Fruit fly (Drosophila melanogaster) whole organism, embryonic: ENCODE measurements around the gene Polr2M.

Experiments
- Atf6 ChIP-seq: fragments of 200-800 bp; sonication (Bioruptor generic); IDR thresholded peaks from 2 replicates; pipeline ENCODE4 v1.3.6; 2022; ENCODE audit warnings: missing biosample characterization, missing genetic modification characterization
- BEAF-32 ChIP-seq: fragments of 200-800 bp; sonication (Bioruptor generic); optimal IDR thresholded peaks from 3 replicates; lab custom pipeline; 2017; ENCODE audit warnings: missing biosample characterization, missing genetic modification characterization, mild to moderate bottlenecking, moderate library complexity, missing genetic modification reagents
- CG10147 ChIP-seq: fragments of 200-800 bp; sonication (Bioruptor generic); optimal IDR thresholded peaks from 2 replicates; lab custom pipeline; 2019; ENCODE audit warnings: missing biosample characterization, mild to moderate bottlenecking, missing genetic modification characterization, moderate library complexity
- CG10366 ChIP-seq: fragments of 200-800 bp; sonication (Bioruptor generic); IDR thresholded peaks from 2 replicates; pipeline ENCODE4 v1.3.6; 2022; ENCODE audit warnings: missing biosample characterization, missing genetic modification characterization
- CG11085 ChIP-seq: fragments of 200-800 bp; sonication (Bioruptor generic); IDR thresholded peaks from 2 replicates; pipeline ENCODE4 v1.3.6; 2022; ENCODE audit warnings: missing biosample characterization, missing genetic modification characterization
- CG12942 ChIP-seq: fragments of 200-800 bp; sonication (Bioruptor generic); optimal IDR thresholded peaks from 3 replicates; lab custom pipeline; 2016; ENCODE audit warnings: missing biosample characterization, missing genetic modification characterization
- CG14965 ChIP-seq: fragments of 200-800 bp; sonication (Bioruptor generic); optimal IDR thresholded peaks from 2 replicates; lab custom pipeline; 2016; ENCODE audit warnings: missing biosample characterization, missing genetic modification characterization, borderline replicate concordance
- CG15514 ChIP-seq: fragments of 200-800 bp; sonication (Bioruptor generic); optimal IDR thresholded peaks from 3 replicates; lab custom pipeline; 2017; ENCODE audit warnings: missing biosample characterization, missing genetic modification characterization, mild to moderate bottlenecking, moderate library complexity, missing genetic modification reagents
- CG17568 ChIP-seq: fragments of 200-800 bp; sonication (Bioruptor generic); optimal IDR thresholded peaks from 2 replicates; lab custom pipeline; 2018; ENCODE audit warnings: missing biosample characterization, mild to moderate bottlenecking, missing genetic modification characterization, moderate library complexity
- CG17912 ChIP-seq: fragments of 200-800 bp; sonication (Bioruptor generic); optimal IDR thresholded peaks from 2 replicates; lab custom pipeline; 2018; ENCODE audit warnings: missing biosample characterization, mild to moderate bottlenecking, missing genetic modification characterization
- CG2129 ChIP-seq: fragments of 200-800 bp; sonication (Bioruptor generic); IDR thresholded peaks from 2 replicates; pipeline ENCODE4 v1.3.6; 2022; ENCODE audit warnings: missing biosample characterization, missing genetic modification characterization; ENCODE audit not compliant: partially characterized antibody
- CG33213 ChIP-seq: fragments of 200-800 bp; sonication (Bioruptor generic); optimal IDR thresholded peaks from 3 replicates; lab custom pipeline; 2016; ENCODE audit warnings: missing biosample characterization, missing genetic modification characterization
- CG6683 ChIP-seq: fragments of 200-800 bp; sonication (Bioruptor generic); optimal IDR thresholded peaks from 2 replicates; lab custom pipeline; 2017; ENCODE audit warnings: missing biosample characterization, mild to moderate bottlenecking, missing genetic modification characterization, missing genetic modification reagents
- CG6813 ChIP-seq: fragments of 200-800 bp; sonication (Bioruptor generic); optimal IDR thresholded peaks from 2 replicates; lab custom pipeline; 2017; ENCODE audit warnings: missing biosample characterization, missing genetic modification characterization, mild to moderate bottlenecking, moderate library complexity, missing genetic modification reagents
- CG9727 ChIP-seq: fragments of 200-800 bp; sonication (Bioruptor generic); optimal IDR thresholded peaks from 3 replicates; lab custom pipeline; 2017; ENCODE audit warnings: missing biosample characterization, mild to moderate bottlenecking, missing genetic modification characterization
- CG9817 ChIP-seq: fragments of 200-800 bp; sonication (Bioruptor generic); optimal IDR thresholded peaks from 2 replicates; lab custom pipeline; 2018; ENCODE audit warnings: missing biosample characterization, mild to moderate bottlenecking, missing genetic modification characterization, moderate library complexity
- Dp ChIP-seq: fragments of 200-800 bp; sonication (Bioruptor generic); optimal IDR thresholded peaks from 2 replicates; lab custom pipeline; 2018; ENCODE audit warnings: missing biosample characterization, mild to moderate bottlenecking, missing genetic modification characterization, moderate library complexity
- ERR ChIP-seq: fragments of 200-800 bp; sonication (Bioruptor generic); optimal IDR thresholded peaks from 2 replicates; lab custom pipeline; 2016; ENCODE audit warnings: missing biosample characterization, missing genetic modification characterization
- Fer3 ChIP-seq: fragments of 200-800 bp; sonication (Bioruptor generic); optimal IDR thresholded peaks from 2 replicates; lab custom pipeline; 2018; ENCODE audit warnings: missing biosample characterization, mild to moderate bottlenecking, missing genetic modification characterization, moderate library complexity
- Hr3 ChIP-seq: fragments of 200-800 bp; sonication (Bioruptor generic); optimal IDR thresholded peaks from 3 replicates; lab custom pipeline; 2016; ENCODE audit warnings: missing biosample characterization, missing genetic modification characterization
- Hsf ChIP-seq: fragments of 200-800 bp; sonication (Bioruptor generic); optimal IDR thresholded peaks from 3 replicates; lab custom pipeline; 2016; ENCODE audit warnings: missing biosample characterization, missing genetic modification characterization
- NK7.1 ChIP-seq: fragments of 200-800 bp; sonication (Bioruptor generic); optimal IDR thresholded peaks from 3 replicates; lab custom pipeline; 2016; ENCODE audit warnings: missing biosample characterization, missing genetic modification characterization
- NfI ChIP-seq: fragments of 200-800 bp; sonication (Bioruptor generic); optimal IDR thresholded peaks from 3 replicates; lab custom pipeline; 2018; ENCODE audit warnings: missing biosample characterization, mild to moderate bottlenecking, missing genetic modification characterization, moderate library complexity
- Pdp1 ChIP-seq, 2 experiments: fragments of 200-800 bp; sonication (Bioruptor generic); optimal IDR thresholded peaks; 3 replicates each; lab custom pipeline; 2016; ENCODE audit warnings: missing biosample characterization in 2 of 2, missing genetic modification characterization in 2 of 2, mild to moderate bottlenecking in 1 of 2, moderate library complexity in 1 of 2
- Rfx ChIP-seq: fragments of 200-800 bp; sonication (Bioruptor generic); IDR thresholded peaks from 2 replicates; pipeline ENCODE4 v1.3.6; 2022; ENCODE audit warnings: missing biosample characterization, missing genetic modification characterization
- Spps ChIP-seq: fragments of 200-800 bp; sonication (Bioruptor generic); optimal IDR thresholded peaks from 2 replicates; lab custom pipeline; 2018; ENCODE audit warnings: missing biosample characterization, mild to moderate bottlenecking, missing genetic modification characterization
- TFAM ChIP-seq: fragments of 200-800 bp; sonication (Bioruptor generic); optimal IDR thresholded peaks from 2 replicates; lab custom pipeline; 2017; ENCODE audit warnings: missing biosample characterization, missing genetic modification characterization, inconsistent platforms
- YL-1 ChIP-seq: fragments of 200-800 bp; sonication (Bioruptor generic); optimal IDR thresholded peaks from 3 replicates; lab custom pipeline; 2017; ENCODE audit warnings: missing biosample characterization, mild to moderate bottlenecking, missing genetic modification characterization
- az2 ChIP-seq: fragments of 200-800 bp; sonication (Bioruptor generic); optimal IDR thresholded peaks from 3 replicates; lab custom pipeline; 2016; ENCODE audit warnings: missing biosample characterization, missing genetic modification characterization
- bbx ChIP-seq: fragments of 200-800 bp; sonication (Bioruptor generic); IDR thresholded peaks from 2 replicates; pipeline ENCODE4 v1.3.6; 2022; ENCODE audit warnings: missing biosample characterization, missing genetic modification characterization; ENCODE audit not compliant: partially characterized antibody
- cas ChIP-seq: fragments of 200-800 bp; sonication (Bioruptor generic); IDR thresholded peaks from 2 replicates; pipeline ENCODE4 v1.3.6; 2022; ENCODE audit warnings: missing biosample characterization, missing genetic modification characterization
- chinmo ChIP-seq: fragments of 200-800 bp; sonication (Bioruptor generic); IDR thresholded peaks from 4 replicates; pipeline ENCODE4 v1.3.6; 2022; ENCODE audit warnings: missing biosample characterization, missing genetic modification characterization; ENCODE audit not compliant: partially characterized antibody
- ci ChIP-seq: fragments of 200-800 bp; sonication (Bioruptor generic); IDR thresholded peaks from 3 replicates; pipeline ENCODE4 v1.3.6; 2022; ENCODE audit warnings: missing biosample characterization, missing genetic modification characterization
- dpn ChIP-seq, 2 experiments: fragments of 200-800 bp; sonication (Bioruptor generic); optimal IDR thresholded peaks; 3 replicates each; lab custom pipeline; 2016; ENCODE audit warnings: missing biosample characterization in 2 of 2, missing genetic modification characterization in 2 of 2
- fd102C ChIP-seq: fragments of 200-800 bp; sonication (Bioruptor generic); optimal IDR thresholded peaks from 2 replicates; lab custom pipeline; 2018; ENCODE audit warnings: missing biosample characterization, mild to moderate bottlenecking, missing genetic modification characterization, moderate library complexity
- fd64A ChIP-seq: fragments of 200-800 bp; sonication (Bioruptor generic); optimal IDR thresholded peaks from 3 replicates; lab custom pipeline; 2018; ENCODE audit warnings: missing biosample characterization, mild to moderate bottlenecking, missing genetic modification characterization
- grau ChIP-seq: fragments of 200-800 bp; optimal IDR thresholded peaks from 3 replicates; lab custom pipeline; 2019; ENCODE audit warnings: missing biosample characterization, mild to moderate bottlenecking, missing genetic modification characterization, moderate library complexity
- inv ChIP-seq: fragments of 200-800 bp; sonication (Bioruptor generic); IDR thresholded peaks from 2 replicates; pipeline ENCODE4 v1.3.6; 2022; ENCODE audit warnings: missing biosample characterization, missing genetic modification characterization; ENCODE audit not compliant: partially characterized antibody
- lab ChIP-seq: fragments of 200-800 bp; sonication (Bioruptor generic); optimal IDR thresholded peaks from 3 replicates; lab custom pipeline; 2017; ENCODE audit warnings: missing biosample characterization, missing genetic modification characterization, mild to moderate bottlenecking, moderate library complexity, missing genetic modification reagents
- lola ChIP-seq, 3 experiments: fragments of >200 bp in 2 of 3; fragments of 200-800 bp in 1 of 3; sonication (Bioruptor generic) in 1 of 3; optimal IDR thresholded peaks; 2 replicates each; lab custom pipeline; 2017 to 2019; ENCODE audit warnings: missing biosample characterization in 3 of 3, missing genetic modification characterization in 3 of 3, mild to moderate bottlenecking in 1 of 3, moderate library complexity in 1 of 3
- luna ChIP-seq: fragments of 200-800 bp; sonication (Bioruptor generic); optimal IDR thresholded peaks from 2 replicates; lab custom pipeline; 2016; ENCODE audit warnings: missing biosample characterization, missing genetic modification characterization
- mirr ChIP-seq: fragments of 200-800 bp; sonication (Bioruptor generic); optimal IDR thresholded peaks from 3 replicates; lab custom pipeline; 2018; ENCODE audit warnings: missing biosample characterization, mild to moderate bottlenecking, missing genetic modification characterization
- nau ChIP-seq: fragments of 200-800 bp; sonication (Bioruptor generic); optimal IDR thresholded peaks from 3 replicates; lab custom pipeline; 2017; ENCODE audit warnings: missing biosample characterization, mild to moderate bottlenecking, missing genetic modification characterization, missing genetic modification reagents
- peb ChIP-seq: fragments of 200-800 bp; sonication (Bioruptor generic); IDR thresholded peaks from 2 replicates; pipeline ENCODE4 v1.3.6; 2022; ENCODE audit warnings: missing biosample characterization, missing genetic modification characterization
- so ChIP-seq: fragments of 200-800 bp; sonication (Bioruptor generic); IDR thresholded peaks from 3 replicates; pipeline ENCODE4 v1.3.6; 2022; ENCODE audit warnings: missing biosample characterization, missing genetic modification characterization
- ssp ChIP-seq: fragments of 200-800 bp; sonication (Bioruptor generic); IDR thresholded peaks from 2 replicates; pipeline ENCODE4 v1.3.6; 2022; ENCODE audit warnings: missing biosample characterization, missing genetic modification characterization
- tap ChIP-seq: fragments of 200-800 bp; optimal IDR thresholded peaks from 3 replicates; lab custom pipeline; 2019; ENCODE audit warnings: missing biosample characterization, mild to moderate bottlenecking, missing genetic modification characterization, moderate library complexity

The Polr2M gene

DNA sequence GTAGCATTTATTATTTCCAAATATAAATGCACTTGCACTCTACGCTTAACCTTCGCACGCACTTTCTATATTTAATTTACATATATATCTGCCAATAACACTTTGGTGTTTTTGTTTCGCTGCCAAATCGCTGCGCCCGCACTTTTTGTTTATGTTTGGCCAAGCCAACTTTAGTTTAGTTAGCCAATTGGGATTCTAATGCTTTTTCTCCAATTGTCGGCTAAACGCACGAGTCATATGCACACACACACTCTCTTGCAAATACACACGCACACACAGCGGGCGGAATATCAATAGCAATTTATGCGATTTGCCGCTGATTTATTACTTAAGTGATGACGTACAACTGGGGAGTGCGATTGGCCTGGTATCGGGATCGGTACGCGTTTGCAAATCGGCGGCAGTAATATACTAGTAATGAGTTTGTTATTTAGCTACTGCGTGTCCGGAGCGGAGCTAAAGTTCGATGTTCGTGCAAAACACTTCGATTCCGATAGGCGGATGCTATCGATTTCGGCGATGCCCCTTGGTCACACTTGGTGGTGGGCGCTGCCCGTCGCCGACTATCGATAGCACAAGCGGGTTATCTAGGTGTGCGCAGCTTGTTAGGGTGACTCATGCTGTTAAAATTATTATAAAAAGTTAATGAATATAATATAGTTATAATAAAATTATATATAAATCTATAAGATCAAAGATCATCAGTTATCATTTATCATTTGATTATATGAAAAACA lies 3.0 kb upstream of the Polr2M start, which contains the start of gene vib (continued):
- TF ChIP-seq so (GFP tag; lab: Robert Waterston, UW) (0 out of 3 replicates have a peak, but pooled peaks have one; percentile 14), nau (no peak), ci (GFP tag; lab: Robert Waterston, UW) (peak; percentile 82), TFAM (GFP tag; lab: Kevin White, UChicago) (no peak), CG9727 (peak; percentile 44), ssp (GFP tag; lab: Robert Waterston, UW) (peak; percentile 56), CG2129 (peak; percentile 35; the same call in 1 of the 2 replicates), Hsf (GFP tag; lab: Kevin White, UChicago) (peak; percentile 43), grau (tag; lab: Kevin White, UChicago) (peak; percentile 63), fd64A (GFP tag; lab: Kevin White, UChicago) (no peak), bbx (peak; percentile 97), Dp (GFP tag; lab: Kevin White, UChicago) (peak; percentile 67), CG6813 (peak; percentile 18), CG14965 (GFP tag; lab: Kevin White, UChicago) (no peak), Fer3 (tag; lab: Kevin White, UChicago) (peak; percentile 53), CG6683 (GFP tag; lab: Kevin White, UChicago) (no peak), CG10366 (peak; percentile 55), inv (GFP tag; lab: Robert Waterston, UW) (peak; percentile 87), CG12942 (GFP tag; lab: Kevin White, UChicago) (peak; percentile 9), YL-1 (GFP tag; lab: Kevin White, UChicago) (peak; percentile 42), CG15514 (peak; percentile 96), CG17912 (GFP tag; lab: Kevin White, UChicago) (no peak), CG11085 (GFP tag; lab: Robert Waterston, UW) (peak; percentile 10; the same call in 1 of the 2 replicates), lab (GFP tag; lab: Kevin White, UChicago) (peak; percentile 83), chinmo (GFP tag; lab: Robert Waterston, UW) (peak; percentile 91), peb (peak; percentile 12; the same call in 1 of the 2 replicates), dpn (GFP tag; optimal IDR thresholded peaks at IDR 0.05; lab: Kevin White, UChicago) (peak; percentile 1 to 61), luna (no peak), CG10147 (GFP tag; lab: Kevin White, UChicago) (peak; percentile 35), mirr (GFP tag; lab: Kevin White, UChicago) (peak; percentile 61), cas (peak; percentile 57; the same call in 1 of the 2 replicates), Hr3 (GFP tag; lab: Kevin White, UChicago) (peak; percentile 6), Atf6 (no peak), NK7.1 (GFP tag; lab: Kevin White, UChicago) (no peak), fd102C (GFP tag; lab: Kevin White, UChicago) (no peak), Pdp1 (GFP tag; optimal IDR thresholded peaks at IDR 0.05; lab: Kevin White, UChicago) (peak; percentile 5 to 26), Spps (tag; lab: Kevin White, UChicago) (peak; percentile 2), CG9817 (peak; percentile 6), CG33213 (GFP tag; lab: Kevin White, UChicago) (peak; percentile 24), Rfx (peak; percentile 77), NfI (GFP tag; lab: Kevin White, UChicago) (peak; percentile 60), CG17568 (peak; percentile 98), BEAF-32 (GFP tag; lab: Kevin White, UChicago) (peak; percentile 86), ERR (GFP tag; lab: Kevin White, UChicago) (peak; percentile 6), lola (GFP tag; optimal IDR thresholded peaks at IDR 0.05; lab: Kevin White, UChicago) (peak in 1 of 3 experiments; percentile 8), az2 (GFP tag; lab: Kevin White, UChicago) (peak; percentile 49), tap (tag; lab: Kevin White, UChicago) (peak; percentile 51)
